Worm (Caenorhabditis elegans) whole organism, L4/young adult: ENCODE results near the gene Y73B3A.20.
"Not testable (repeated sequence)": the region's sequence is repeated elsewhere in the genome, so short reads cannot be mapped to it uniquely, and the experiment has no call there.

Experiments
- W03F9.2 ChIP-seq: fragments of 150-350 bp; optimal IDR thresholded peaks from 2 replicates; lab custom pipeline; 2014; ENCODE audit warnings: missing biosample characterization, missing genetic modification characterization
- dao-5 ChIP-seq: sonication (generic microtip); optimal IDR thresholded peaks from 2 replicates; lab custom pipeline; 2016; ENCODE audit warnings: missing genotype, missing genetic modification characterization, moderate library complexity, missing compliant biosample characterization
- him-1 ChIP-seq: sonication (generic microtip); optimal IDR thresholded peaks from 2 replicates; lab custom pipeline; 2016; ENCODE audit warnings: missing genotype, missing genetic modification reagents, missing genetic modification characterization, missing compliant biosample characterization

ce11 chrX:46833-47232 is 657 bp upstream of the Y73B3A.20 start, which contains the start of gene Y73B3A.1:
- TF ChIP-seq dao-5 (tag; lab: Kevin White, UChicago); him-1; W03F9.2 (tag; lab: Kevin White, UChicago): not testable (repeated sequence)
